Fruit fly (Drosophila melanogaster): ENCODE results near the gene AhcyL2.
A peak's percentile ranks its signal among the peaks of the same experiment; 100 is the strongest.

dm6 chr3R:17020956-17021355 is 39.0 kb upstream of the AhcyL2 start, which contains the start of gene Adsl:
- TF ChIP-seq salr (GFP tag; optimal IDR thresholded peaks at IDR 0.05): peak in 1 of 2 experiments; percentile 36
- no peak for TF ChIP-seq CG4318 (GFP tag; optimal IDR thresholded peaks at IDR 0.05)
- TF ChIP-seq spab (GFP tag; optimal IDR thresholded peaks at IDR 0.05): peak; percentile 27
- no peak for TF ChIP-seq CG11294 (GFP tag; IDR thresholded peaks at IDR 0.05)
- TF ChIP-seq CG11902 (GFP tag; optimal IDR thresholded peaks at IDR 0.05): no peak
